Worm (Caenorhabditis elegans): ENCODE data around the gene C18H7.4.
A peak's percentile ranks its signal among the peaks of the same experiment; 100 is the strongest.

C18H7.4 gene

ce11 chrIV:592382-592781 lies 747 bp upstream of the C18H7.4 start, which contains the start of gene C18H7.6:
Gene C18H7.6 (minus strand): TSS chrIV:592485.
- TF ChIP-seq hmbx-1 (tag; optimal IDR thresholded peaks at IDR 0.05) (no peak), ceh-36 (tag; optimal IDR thresholded peaks at IDR 0.05) (no peak)

- TF ChIP-seq ceh-13 (GFP tag; optimal IDR thresholded peaks at IDR 0.05) (no peak), flt-1 (GFP tag; IDR thresholded peaks at IDR 0.05) (no peak), sea-1 (GFP tag; conservative IDR thresholded peaks at IDR 0.05) (no peak), ama-1 (optimal IDR thresholded peaks at IDR 0.05) (no peak), pes-1 (GFP tag; IDR thresholded peaks at IDR 0.05) (no peak), hmbx-1 (tag; optimal IDR thresholded peaks at IDR 0.05) (no peak), tbx-37 (GFP tag; conservative IDR thresholded peaks at IDR 0.05) (no peak), hmg-4 (GFP tag; optimal IDR thresholded peaks at IDR 0.05) (no peak), tra-4 (tag; optimal IDR thresholded peaks at IDR 0.05) (no peak), tbx-11 (GFP tag; IDR thresholded peaks at IDR 0.05) (no peak), aly-1 (tag; optimal IDR thresholded peaks at IDR 0.05) (no peak), scrt-1 (GFP tag; IDR thresholded peaks at IDR 0.05) (no peak)
Observed at ce11 chrIV:594840-595239, 1.7 kb downstream of the C18H7.4 start.

- TF ChIP-seq ceh-13 (GFP tag; optimal IDR thresholded peaks at IDR 0.05) (no peak), pes-1 (GFP tag; IDR thresholded peaks at IDR 0.05) (no peak), tra-4 (tag; optimal IDR thresholded peaks at IDR 0.05) (no peak), ceh-36 (tag; optimal IDR thresholded peaks at IDR 0.05) (no peak), B0310.2 (tag; optimal IDR thresholded peaks at IDR 0.05) (no peak)
Observed at ce11 chrIV:596292-596952, 3.3 kb downstream of the C18H7.4 start, which contains the start of the genes C18H7.7 and C18H7.11. Gene C18H7.7 (minus strand): TSS chrIV:596392. Gene C18H7.11 (plus strand): TSS chrIV:596902.

- no peak for TF ChIP-seq B0310.2 (tag; optimal IDR thresholded peaks at IDR 0.05)
- TF ChIP-seq hmbx-1 (tag; optimal IDR thresholded peaks at IDR 0.05): no peak
- no peak for TF ChIP-seq pes-1 (GFP tag; IDR thresholded peaks at IDR 0.05)
- TF ChIP-seq ama-1 (optimal IDR thresholded peaks at IDR 0.05): no peak
- no peak for TF ChIP-seq hnd-1 (tag; optimal IDR thresholded peaks at IDR 0.05)
- no peak for TF ChIP-seq hmg-4 (GFP tag; optimal IDR thresholded peaks at IDR 0.05)
- TF ChIP-seq sea-1 (GFP tag; conservative IDR thresholded peaks at IDR 0.05): no peak
- no peak for TF ChIP-seq ceh-13 (GFP tag; optimal IDR thresholded peaks at IDR 0.05)
- no peak for TF ChIP-seq tra-4 (tag; optimal IDR thresholded peaks at IDR 0.05)
- no peak for TF ChIP-seq ceh-36 (tag; optimal IDR thresholded peaks at IDR 0.05)
- TF ChIP-seq aly-1 (tag; optimal IDR thresholded peaks at IDR 0.05): no peak
- no peak for TF ChIP-seq F13C5.2 (tag; optimal IDR thresholded peaks at IDR 0.05)
- no peak for TF ChIP-seq ets-7 (tag; optimal IDR thresholded peaks at IDR 0.05)
- TF ChIP-seq flt-1 (GFP tag; IDR thresholded peaks at IDR 0.05): no peak
- no peak for TF ChIP-seq tbx-37 (GFP tag; conservative IDR thresholded peaks at IDR 0.05)
- no peak for TF ChIP-seq scrt-1 (GFP tag; IDR thresholded peaks at IDR 0.05)
Observed at ce11 chrIV:601595-601994, 8.5 kb downstream of the C18H7.4 start, which contains the start of gene srt-59. Gene srt-59 (minus strand): TSS chrIV:601695.

ce11 chrIV:603543-603942 lies 10.4 kb downstream of the C18H7.4 start, which contains the start of gene prmt-4:
Gene prmt-4 (minus strand): TSS chrIV:603643.
- TF ChIP-seq tra-4 (tag; optimal IDR thresholded peaks at IDR 0.05) (no peak), ets-7 (tag; optimal IDR thresholded peaks at IDR 0.05) (no peak), tbx-37 (GFP tag; conservative IDR thresholded peaks at IDR 0.05) (no peak)

ce11 chrIV:604144-604543 lies 11.0 kb downstream of the C18H7.4 start, which contains the start of gene col-102:
Gene col-102 (plus strand): TSS chrIV:604444.
- TF ChIP-seq sea-1 (GFP tag; conservative IDR thresholded peaks at IDR 0.05) (no peak), ceh-36 (tag; optimal IDR thresholded peaks at IDR 0.05) (no peak), B0310.2 (tag; optimal IDR thresholded peaks at IDR 0.05) (no peak), hnd-1 (tag; optimal IDR thresholded peaks at IDR 0.05) (no peak), flt-1 (GFP tag; IDR thresholded peaks at IDR 0.05) (no peak), tra-4 (tag; optimal IDR thresholded peaks at IDR 0.05) (no peak), hmg-4 (GFP tag; optimal IDR thresholded peaks at IDR 0.05) (no peak), hmbx-1 (tag; optimal IDR thresholded peaks at IDR 0.05) (no peak), pes-1 (GFP tag; IDR thresholded peaks at IDR 0.05) (no peak), tbx-37 (GFP tag; conservative IDR thresholded peaks at IDR 0.05) (no peak), tbx-11 (GFP tag; IDR thresholded peaks at IDR 0.05) (no peak), aly-1 (tag; optimal IDR thresholded peaks at IDR 0.05) (no peak)

- TF ChIP-seq ceh-13 (GFP tag; optimal IDR thresholded peaks at IDR 0.05) (no peak), hmbx-1 (tag; optimal IDR thresholded peaks at IDR 0.05) (no peak), hnd-1 (tag; optimal IDR thresholded peaks at IDR 0.05) (no peak), sea-1 (GFP tag; conservative IDR thresholded peaks at IDR 0.05) (no peak), ets-7 (tag; optimal IDR thresholded peaks at IDR 0.05) (no peak), scrt-1 (GFP tag; IDR thresholded peaks at IDR 0.05) (no peak), pes-1 (GFP tag; IDR thresholded peaks at IDR 0.05) (no peak), ama-1 (optimal IDR thresholded peaks at IDR 0.05) (no peak), aly-1 (tag; optimal IDR thresholded peaks at IDR 0.05) (no peak), tbx-37 (GFP tag; conservative IDR thresholded peaks at IDR 0.05) (no peak), B0310.2 (tag; optimal IDR thresholded peaks at IDR 0.05) (no peak), tbx-11 (GFP tag; IDR thresholded peaks at IDR 0.05) (no peak), ceh-36 (tag; optimal IDR thresholded peaks at IDR 0.05) (no peak), F13C5.2 (tag; optimal IDR thresholded peaks at IDR 0.05) (no peak), tra-4 (tag; optimal IDR thresholded peaks at IDR 0.05) (no peak)
Observed at ce11 chrIV:604817-605216, 11.7 kb downstream of the C18H7.4 start.

- no peak for TF ChIP-seq hmbx-1 (tag; optimal IDR thresholded peaks at IDR 0.05)
- peak; percentile 17; the same call in 1 of the 2 replicates for TF ChIP-seq pes-1 (GFP tag; IDR thresholded peaks at IDR 0.05)
Observed at ce11 chrIV:605431-605830, 12.3 kb downstream of the C18H7.4 start.

All from whole organism, early embryonic.